Fruit fly (Drosophila melanogaster) whole organism, embryonic: ENCODE measurements around the gene rols.

Source experiments
- ATbp ChIP-seq: fragments of 200-800 bp; sonication (Bioruptor generic); optimal IDR thresholded peaks from 2 replicates; lab custom pipeline; 2017; ENCODE audit warnings: missing biosample characterization, mild to moderate bottlenecking, missing genetic modification characterization, missing genetic modification reagents
- BtbVII ChIP-seq: fragments of 200-800 bp; sonication (Bioruptor generic); optimal IDR thresholded peaks from 3 replicates; lab custom pipeline; 2017; ENCODE audit warnings: missing biosample characterization, mild to moderate bottlenecking, missing genetic modification characterization
- CG16813 ChIP-seq: fragments of 200-800 bp; sonication (Bioruptor generic); IDR thresholded peaks from 3 replicates; pipeline ENCODE4 v1.3.6; 2022; ENCODE audit warnings: missing biosample characterization, missing genetic modification characterization; ENCODE audit not compliant: partially characterized antibody
- CG17802 ChIP-seq: fragments of 200-800 bp; sonication (Bioruptor generic); optimal IDR thresholded peaks from 2 replicates; lab custom pipeline; 2018; ENCODE audit warnings: missing biosample characterization, mild to moderate bottlenecking, missing genetic modification characterization, moderate library complexity
- CG18011 ChIP-seq: fragments of 200-800 bp; sonication (Bioruptor generic); optimal IDR thresholded peaks from 2 replicates; lab custom pipeline; 2017; ENCODE audit warnings: missing biosample characterization, missing genetic modification characterization, mild to moderate bottlenecking, moderate library complexity, missing genotype
- CG30403 ChIP-seq: fragments of 200-800 bp; sonication (Bioruptor generic); optimal IDR thresholded peaks from 3 replicates; lab custom pipeline; 2016; ENCODE audit warnings: missing biosample characterization, missing genetic modification characterization
- CG31388 ChIP-seq: fragments of 200-800 bp; sonication (Bioruptor generic); optimal IDR thresholded peaks from 2 replicates; lab custom pipeline; 2016; ENCODE audit warnings: missing biosample characterization, missing genetic modification characterization
- CG32532 ChIP-seq: fragments of 200-800 bp; sonication (Bioruptor generic); IDR thresholded peaks from 2 replicates; pipeline ENCODE4 v1.3.6; 2022; ENCODE audit warnings: missing biosample characterization, missing genetic modification characterization
- CG33557 ChIP-seq: fragments of 200-800 bp; sonication (Bioruptor generic); optimal IDR thresholded peaks from 2 replicates; lab custom pipeline; 2019; ENCODE audit warnings: missing biosample characterization, mild to moderate bottlenecking, missing genetic modification characterization, moderate library complexity
- CG4854 ChIP-seq: fragments of 200-800 bp; sonication (Bioruptor generic); optimal IDR thresholded peaks from 2 replicates; lab custom pipeline; 2016; ENCODE audit warnings: missing biosample characterization, missing genetic modification characterization, inconsistent platforms
- CG7786 ChIP-seq: fragments of 200-800 bp; sonication (Bioruptor generic); optimal IDR thresholded peaks from 2 replicates; lab custom pipeline; 2016; ENCODE audit warnings: missing biosample characterization, missing genetic modification characterization
- CG7839 ChIP-seq: fragments of 200-800 bp; sonication (Bioruptor generic); optimal IDR thresholded peaks from 3 replicates; lab custom pipeline; 2018; ENCODE audit warnings: missing biosample characterization, mild to moderate bottlenecking, missing genetic modification characterization, moderate library complexity
- CG9437 ChIP-seq: fragments of 200-800 bp; sonication (Bioruptor generic); optimal IDR thresholded peaks from 2 replicates; lab custom pipeline; 2018; ENCODE audit warnings: missing biosample characterization, mild to moderate bottlenecking, missing genetic modification characterization
- CHES-1-like ChIP-seq: fragments of 200-800 bp; sonication (Bioruptor generic); optimal IDR thresholded peaks from 2 replicates; lab custom pipeline; 2016; ENCODE audit warnings: missing biosample characterization, missing genetic modification characterization
- CkIIα-i1 ChIP-seq: fragments of 200-800 bp; sonication (Bioruptor generic); IDR thresholded peaks from 2 replicates; pipeline ENCODE4 v1.3.6; 2022; ENCODE audit warnings: missing biosample characterization, missing genetic modification characterization
- Ets97D ChIP-seq: fragments of 200-800 bp; sonication (Bioruptor generic); optimal IDR thresholded peaks from 3 replicates; lab custom pipeline; 2016; ENCODE audit warnings: missing biosample characterization, missing genetic modification characterization
- Hand ChIP-seq: fragments of 200-800 bp; sonication (Bioruptor generic); optimal IDR thresholded peaks from 2 replicates; lab custom pipeline; 2017; ENCODE audit warnings: mild to moderate bottlenecking, missing biosample characterization, missing genetic modification reagents, missing genetic modification characterization
- HmgD ChIP-seq: fragments of 200-800 bp; sonication (Bioruptor generic); optimal IDR thresholded peaks from 3 replicates; lab custom pipeline; 2016; ENCODE audit warnings: missing biosample characterization, missing genetic modification characterization
- Hmr ChIP-seq: fragments of 200-800 bp; sonication (Bioruptor generic); optimal IDR thresholded peaks from 3 replicates; lab custom pipeline; 2017; ENCODE audit warnings: mild to moderate bottlenecking, missing biosample characterization, missing genetic modification reagents, missing genetic modification characterization
- MESR4 ChIP-seq: fragments of 200-800 bp; sonication (Bioruptor generic); optimal IDR thresholded peaks from 2 replicates; lab custom pipeline; 2018; ENCODE audit warnings: missing biosample characterization, mild to moderate bottlenecking, missing genetic modification characterization, moderate library complexity
- PHDP ChIP-seq: fragments of 200-800 bp; sonication (Bioruptor generic); optimal IDR thresholded peaks from 3 replicates; lab custom pipeline; 2018; ENCODE audit warnings: missing biosample characterization, mild to moderate bottlenecking, missing genetic modification characterization, moderate library complexity
- al ChIP-seq: fragments of 200-800 bp; sonication (Bioruptor generic); IDR thresholded peaks from 2 replicates; pipeline ENCODE4 v1.3.6; 2022; ENCODE audit warnings: missing biosample characterization, missing genetic modification characterization
- ase ChIP-seq: fragments of 200-800 bp; sonication (Bioruptor generic); IDR thresholded peaks from 3 replicates; pipeline ENCODE4 v1.3.6; 2022; ENCODE audit warnings: missing biosample characterization, missing genetic modification characterization
- ash1 ChIP-seq: fragments of 200-800 bp; sonication (Bioruptor generic); optimal IDR thresholded peaks from 2 replicates; lab custom pipeline; 2018; ENCODE audit warnings: missing biosample characterization, mild to moderate bottlenecking, missing genetic modification characterization
- btn ChIP-seq: fragments of 200-800 bp; sonication (Bioruptor generic); optimal IDR thresholded peaks from 2 replicates; lab custom pipeline; 2016; ENCODE audit warnings: missing biosample characterization, missing genetic modification characterization
- croc ChIP-seq: fragments of 200-800 bp; sonication (Bioruptor generic); conservative IDR thresholded peaks from 3 replicates; pipeline ENCODE4 v1.3.6; 2022; ENCODE audit warnings: missing biosample characterization, missing genetic modification characterization
- danr ChIP-seq: fragments of 200-800 bp; sonication (Bioruptor generic); IDR thresholded peaks from 2 replicates; pipeline ENCODE4 v1.3.6; 2022; ENCODE audit warnings: missing biosample characterization, missing genetic modification characterization
- disco-r ChIP-seq: fragments of 200-800 bp; sonication (Bioruptor generic); optimal IDR thresholded peaks from 2 replicates; lab custom pipeline; 2016; ENCODE audit warnings: missing biosample characterization, missing genetic modification characterization
- dm ChIP-seq: fragments of 200-800 bp; sonication (Bioruptor generic); optimal IDR thresholded peaks from 3 replicates; lab custom pipeline; 2016; ENCODE audit warnings: missing biosample characterization, missing genetic modification characterization
- emc ChIP-seq: fragments of 200-800 bp; sonication (Bioruptor generic); optimal IDR thresholded peaks from 2 replicates; lab custom pipeline; 2016; ENCODE audit warnings: missing biosample characterization, missing genetic modification characterization
- fu2 ChIP-seq: fragments of 200-800 bp; sonication (Bioruptor generic); optimal IDR thresholded peaks from 2 replicates; lab custom pipeline; 2016; ENCODE audit warnings: missing biosample characterization, missing genetic modification characterization
- gsb ChIP-seq: fragments of 200-800 bp; sonication (Bioruptor generic); IDR thresholded peaks from 2 replicates; pipeline ENCODE4 v1.3.6; 2022; ENCODE audit warnings: missing biosample characterization, missing genetic modification characterization
- inv ChIP-seq: fragments of 200-800 bp; sonication (Bioruptor generic); IDR thresholded peaks from 2 replicates; pipeline ENCODE4 v1.3.6; 2022; ENCODE audit warnings: missing biosample characterization, missing genetic modification characterization; ENCODE audit not compliant: partially characterized antibody
- klu ChIP-seq: fragments of 200-800 bp; sonication (Bioruptor generic); IDR thresholded peaks from 2 replicates; pipeline ENCODE4 v1.3.6; 2022; ENCODE audit warnings: missing biosample characterization, missing genetic modification characterization
- lmd ChIP-seq: fragments of 200-800 bp; sonication (Bioruptor generic); IDR thresholded peaks from 2 replicates; pipeline ENCODE4 v1.3.6; 2022; ENCODE audit warnings: missing biosample characterization, missing genetic modification characterization
- luna ChIP-seq: fragments of 200-800 bp; sonication (Bioruptor generic); optimal IDR thresholded peaks from 2 replicates; lab custom pipeline; 2016; ENCODE audit warnings: missing biosample characterization, missing genetic modification characterization
- nerfin-2 ChIP-seq: fragments of 200-800 bp; sonication (Bioruptor generic); IDR thresholded peaks from 2 replicates; pipeline ENCODE4 v1.3.6; 2022; ENCODE audit warnings: missing biosample characterization, missing genetic modification characterization; ENCODE audit not compliant: partially characterized antibody
- otp ChIP-seq: fragments of 200-800 bp; sonication (Bioruptor generic); IDR thresholded peaks from 3 replicates; pipeline ENCODE4, ENCODE4 v1.3.6; 2022; ENCODE audit warnings: missing biosample characterization, missing genetic modification characterization
- p53 ChIP-seq: fragments of 200-800 bp; sonication (Bioruptor generic); optimal IDR thresholded peaks from 2 replicates; lab custom pipeline; 2016; ENCODE audit warnings: missing biosample characterization, missing genetic modification characterization
- pan ChIP-seq, 4 experiments: fragments of >200 bp in 3 of 4; fragments of 200-800 bp in 1 of 4; sonication (Bioruptor generic) in 1 of 4; optimal IDR thresholded peaks in 3 of 4; IDR thresholded peaks in 1 of 4; 2 replicates each; pipeline versions ENCODE4 v1.3.6 to Lab custom; 2017 to 2022; ENCODE audit warnings: missing biosample characterization in 2 of 4, missing genetic modification characterization in 2 of 4, mixed read lengths in 1 of 4
- pum ChIP-seq: fragments of 200-800 bp; sonication (Bioruptor generic); optimal IDR thresholded peaks from 2 replicates; lab custom pipeline; 2016; ENCODE audit warnings: missing biosample characterization, missing genetic modification characterization
- ranshi ChIP-seq: fragments of 200-800 bp; sonication (Bioruptor generic); IDR thresholded peaks from 2 replicates; pipeline ENCODE4 v1.3.6; 2022; ENCODE audit warnings: missing biosample characterization, missing genetic modification characterization
- salm ChIP-seq: fragments of 200-800 bp; sonication (Bioruptor generic); optimal IDR thresholded peaks from 2 replicates; lab custom pipeline; 2018; ENCODE audit warnings: missing biosample characterization, mild to moderate bottlenecking, missing genetic modification characterization
- scrt ChIP-seq: fragments of 200-800 bp; sonication (Bioruptor generic); optimal IDR thresholded peaks from 2 replicates; lab custom pipeline; 2018; ENCODE audit warnings: missing biosample characterization, mild to moderate bottlenecking, missing genetic modification characterization, moderate library complexity
- ssp ChIP-seq: fragments of 200-800 bp; sonication (Bioruptor generic); IDR thresholded peaks from 2 replicates; pipeline ENCODE4 v1.3.6; 2022; ENCODE audit warnings: missing biosample characterization, missing genetic modification characterization
- sug ChIP-seq: fragments of 200-800 bp; optimal IDR thresholded peaks from 2 replicates; lab custom pipeline; 2019; ENCODE audit warnings: missing biosample characterization, mild to moderate bottlenecking, missing genetic modification characterization, moderate library complexity
- tin ChIP-seq: fragments of 200-800 bp; sonication (Bioruptor generic); optimal IDR thresholded peaks from 3 replicates; lab custom pipeline; 2016; ENCODE audit warnings: missing biosample characterization, missing genetic modification characterization
- tna ChIP-seq: fragments of 200-800 bp; sonication (Bioruptor generic); IDR thresholded peaks from 2 replicates; pipeline ENCODE4 v1.3.6; 2022; ENCODE audit warnings: missing biosample characterization, missing genetic modification characterization; ENCODE audit not compliant: partially characterized antibody
- vfl ChIP-seq: fragments of 200-800 bp; sonication (Bioruptor generic); optimal IDR thresholded peaks from 2 replicates; lab custom pipeline; 2016; ENCODE audit warnings: missing biosample characterization, missing genetic modification characterization

The rols gene

dm6 chr3L:12090898-12091685, 26.4 kb upstream of the rols start (continued):
- TF ChIP-seq ase (GFP tag; lab: Robert Waterston, UW): no peak
- no peak for TF ChIP-seq salm (tag; lab: Kevin White, UChicago)
- TF ChIP-seq pan (optimal IDR thresholded peaks at IDR 0.05; lab: Kevin White, UChicago): no peak
- peak in 1 of 2 experiments; percentile 68 for TF ChIP-seq pan (GFP tag; optimal IDR thresholded peaks at IDR 0.05 in 1 of 2, IDR thresholded peaks at IDR 0.05 in 1 of 2)
- no peak; the same call in 1 of the 2 replicates for TF ChIP-seq ranshi (GFP tag; lab: Robert Waterston, UW)
- TF ChIP-seq Hmr (GFP tag; lab: Kevin White, UChicago): peak; percentile 52
- peak; percentile 20 for TF ChIP-seq CG7786 (GFP tag; lab: Kevin White, UChicago)
- TF ChIP-seq nerfin-2: no peak
- TF ChIP-seq tna (GFP tag; lab: Robert Waterston, UW): no peak
- TF ChIP-seq CG16813 (GFP tag; lab: Robert Waterston, UW): no peak
- no peak for TF ChIP-seq CG17802 (tag; lab: Kevin White, UChicago)
- no peak for TF ChIP-seq CG31388
- no peak for TF ChIP-seq HmgD (GFP tag; lab: Kevin White, UChicago)
- TF ChIP-seq fu2 (GFP tag; lab: Kevin White, UChicago): no peak
- TF ChIP-seq BtbVII (GFP tag; lab: Kevin White, UChicago): peak; percentile 77
- no peak for TF ChIP-seq pum (GFP tag; lab: Kevin White, UChicago)
- TF ChIP-seq inv (GFP tag; lab: Robert Waterston, UW): no peak
- no peak for TF ChIP-seq ash1 (GFP tag; lab: Kevin White, UChicago)
- peak; percentile 4; the same call in 1 of the 3 replicates for TF ChIP-seq otp (GFP tag; lab: Robert Waterston, UW)
- peak; percentile 77 for TF ChIP-seq CG7839 (tag; lab: Kevin White, UChicago)
- TF ChIP-seq sug (tag; lab: Kevin White, UChicago): peak; percentile 74
- TF ChIP-seq Hand: peak; percentile 43
- TF ChIP-seq CG32532 (GFP tag; lab: Robert Waterston, UW): peak; percentile 82
- TF ChIP-seq disco-r: no peak
- TF ChIP-seq CG33557 (GFP tag; lab: Kevin White, UChicago): no peak
- TF ChIP-seq CG30403: peak; percentile 68
- peak; percentile 63; the same call in 1 of the 2 replicates for TF ChIP-seq klu (GFP tag; lab: Robert Waterston, UW)
- TF ChIP-seq danr (GFP tag; lab: Robert Waterston, UW): no peak
- no peak for TF ChIP-seq MESR4 (GFP tag; lab: Kevin White, UChicago)
- no peak for TF ChIP-seq luna (GFP tag; lab: Kevin White, UChicago)
- no peak for TF ChIP-seq ssp (GFP tag; lab: Robert Waterston, UW)
- no peak for TF ChIP-seq vfl (GFP tag; lab: Kevin White, UChicago)
- no peak; the same call in 2 of the 3 replicates for TF ChIP-seq croc
- TF ChIP-seq CkIIα-i1 (GFP tag; lab: Robert Waterston, UW): no peak
- peak; percentile 74 for TF ChIP-seq al (GFP tag; lab: Robert Waterston, UW)
- TF ChIP-seq emc (GFP tag; lab: Kevin White, UChicago): no peak
- TF ChIP-seq Ets97D (GFP tag; lab: Kevin White, UChicago): no peak
- peak; percentile 9 for TF ChIP-seq CHES-1-like
- TF ChIP-seq CG18011: peak; percentile 28
- TF ChIP-seq gsb (GFP tag; lab: Robert Waterston, UW): peak; percentile 15; the same call in 1 of the 2 replicates
- peak; percentile 51 for TF ChIP-seq scrt (GFP tag; lab: Kevin White, UChicago)
- no peak for TF ChIP-seq btn (GFP tag; lab: Kevin White, UChicago)
- no peak for TF ChIP-seq p53 (GFP tag; lab: Kevin White, UChicago)
- TF ChIP-seq tin (GFP tag; lab: Kevin White, UChicago): no peak
- TF ChIP-seq dm (GFP tag; lab: Kevin White, UChicago): no peak
- TF ChIP-seq PHDP (tag; lab: Kevin White, UChicago): peak; percentile 69
- no peak for TF ChIP-seq CG4854
- peak; percentile 78 for TF ChIP-seq lmd (GFP tag; lab: Robert Waterston, UW)
- TF ChIP-seq ATbp (GFP tag; lab: Kevin White, UChicago): peak; percentile 45
- peak; percentile 37 for TF ChIP-seq CG9437 (GFP tag; lab: Kevin White, UChicago)
